Fruit fly (Drosophila melanogaster) S2 (cell line): Measurements from ENCODE around the gene CG5645.

Experiments
- CG8478 ChIP-seq: fragments of >200 bp; optimal IDR thresholded peaks from 2 replicates; lab custom pipeline; 2018
- CTCF ChIP-seq, 2 experiments: fragments of >200 bp; optimal IDR thresholded peaks; 2 replicates each; lab custom pipeline; 2018

DNA sequence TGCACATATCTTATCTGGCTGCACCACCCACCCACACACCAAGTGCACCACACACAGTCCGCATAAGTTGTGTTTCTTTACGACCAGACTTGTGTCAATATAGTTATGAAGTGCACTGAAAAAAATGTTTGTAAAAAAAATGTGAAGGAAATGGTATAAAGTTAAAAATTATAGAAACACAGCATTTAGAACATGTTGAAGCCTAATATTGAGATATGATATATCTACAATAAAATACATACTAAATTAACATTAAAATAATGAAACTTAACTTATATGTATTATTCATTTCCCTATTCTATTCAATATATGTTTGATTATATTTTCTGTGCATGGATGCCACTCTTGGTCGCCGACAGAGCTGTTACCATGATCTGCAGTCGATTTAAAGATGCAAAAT is 23.5 kb downstream of the CG5645 start:
- TF ChIP-seq CG8478 (no peak), CTCF (optimal IDR thresholded peaks at IDR 0.05; lab: Kevin White, UChicago) (no peak)
